Fruit fly (Drosophila melanogaster) whole organism: ENCODE results near the gene CG43181.

Experiments
- pan ChIP-seq: fragments of >200 bp; optimal IDR thresholded peaks from 2 replicates; lab custom pipeline; 2017
- psq ChIP-seq: fragments of >200 bp; optimal IDR thresholded peaks from 2 replicates; lab custom pipeline; 2017
- usp ChIP-seq: fragments of >200 bp; optimal IDR thresholded peaks from 2 replicates; lab custom pipeline; 2017; ENCODE audit warnings: missing biosample characterization, missing genetic modification characterization, mixed read lengths

DNA sequence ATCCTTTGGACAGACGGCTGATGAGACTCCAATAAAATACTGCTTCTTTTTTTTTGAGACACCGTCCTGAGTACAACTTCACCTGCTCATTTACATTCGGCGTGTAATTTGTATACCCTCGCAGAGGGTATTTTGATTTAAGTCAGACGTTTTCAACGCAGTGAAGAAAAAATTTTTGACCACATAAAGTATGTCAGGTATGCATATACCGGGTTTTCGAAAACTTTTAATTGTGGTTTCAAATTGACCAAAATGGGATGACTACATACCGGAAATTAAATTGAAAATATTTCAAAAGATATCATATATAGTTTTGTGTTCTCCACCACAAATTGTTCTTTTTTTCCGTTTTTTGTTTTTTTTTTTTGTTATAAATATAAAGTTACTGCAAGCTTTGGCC lies 9.6 kb upstream of the CG43181 start:
- TF ChIP-seq pan (lab: Kevin White, UChicago) (no peak), psq (lab: Kevin White, UChicago) (no peak), usp (GFP tag; lab: Kevin White, UChicago) (no peak)
